Fruit fly (Drosophila melanogaster) whole organism, prepupa: ENCODE data around the gene CG15880.
A peak's percentile ranks its signal among the peaks of the same experiment; 100 is the strongest.

Experiments used
- Blimp-1 ChIP-seq: fragments of 200-800 bp; sonication (Bioruptor generic); optimal IDR thresholded peaks from 3 replicates; lab custom pipeline; 2017; ENCODE audit warnings: missing biosample characterization, missing genetic modification characterization, mild to moderate bottlenecking, moderate library complexity, missing genetic modification reagents
- CG10631 ChIP-seq: fragments of 200-800 bp; sonication (Bioruptor generic); optimal IDR thresholded peaks from 2 replicates; lab custom pipeline; 2016; ENCODE audit warnings: missing biosample characterization, missing genetic modification characterization
- CG10669 ChIP-seq: fragments of 200-800 bp; sonication (Bioruptor generic); optimal IDR thresholded peaks from 3 replicates; lab custom pipeline; 2018; ENCODE audit warnings: missing biosample characterization, mild to moderate bottlenecking, missing genetic modification characterization, moderate library complexity
- CG11762 ChIP-seq: fragments of 200-800 bp; sonication (Bioruptor generic); optimal IDR thresholded peaks from 3 replicates; lab custom pipeline; 2016; ENCODE audit warnings: missing biosample characterization, missing genetic modification characterization; ENCODE audit not compliant: insufficient read depth
- CG11902 ChIP-seq: fragments of 200-800 bp; sonication (Bioruptor generic); optimal IDR thresholded peaks from 3 replicates; lab custom pipeline; 2016; ENCODE audit warnings: missing biosample characterization, missing genetic modification characterization
- CG1621 ChIP-seq: fragments of 200-800 bp; sonication (Bioruptor generic); optimal IDR thresholded peaks from 3 replicates; lab custom pipeline; 2018; ENCODE audit warnings: missing biosample characterization, mild to moderate bottlenecking, missing genetic modification characterization
- CG16779 ChIP-seq: fragments of 200-800 bp; sonication (Bioruptor generic); optimal IDR thresholded peaks from 3 replicates; lab custom pipeline; 2017; ENCODE audit warnings: missing biosample characterization, mild to moderate bottlenecking, missing genetic modification characterization
- CG3032 ChIP-seq: fragments of 200-800 bp; optimal IDR thresholded peaks from 2 replicates; lab custom pipeline; 2019; ENCODE audit warnings: missing biosample characterization, mild to moderate bottlenecking, missing genetic modification characterization, moderate library complexity
- CG31627 ChIP-seq: fragments of 200-800 bp; sonication (Bioruptor generic); optimal IDR thresholded peaks from 3 replicates; lab custom pipeline; 2016; ENCODE audit warnings: missing biosample characterization, missing genetic modification characterization
- CG32006 ChIP-seq: fragments of 200-800 bp; sonication (Bioruptor generic); optimal IDR thresholded peaks from 3 replicates; lab custom pipeline; 2017; ENCODE audit warnings: missing biosample characterization, mild to moderate bottlenecking, missing genetic modification characterization
- CG34406 ChIP-seq: fragments of 200-800 bp; sonication (Bioruptor generic); optimal IDR thresholded peaks from 3 replicates; lab custom pipeline; 2016; ENCODE audit warnings: missing biosample characterization, missing genetic modification characterization
- CG3919 ChIP-seq: fragments of 200-800 bp; sonication (Bioruptor generic); optimal IDR thresholded peaks from 3 replicates; lab custom pipeline; 2016; ENCODE audit warnings: missing biosample characterization, missing genetic modification characterization
- CG6163 ChIP-seq: fragments of 200-800 bp; sonication (Bioruptor generic); IDR thresholded peaks from 3 replicates; pipeline ENCODE4 v1.3.6; 2022; ENCODE audit warnings: missing biosample characterization, missing genetic modification characterization
- CG6276 ChIP-seq: fragments of 200-800 bp; sonication (Bioruptor generic); optimal IDR thresholded peaks from 2 replicates; lab custom pipeline; 2017; ENCODE audit warnings: missing biosample characterization, mild to moderate bottlenecking, missing genetic modification characterization
- CG6792 ChIP-seq: fragments of 200-800 bp; sonication (Bioruptor generic); optimal IDR thresholded peaks from 3 replicates; lab custom pipeline; 2016; ENCODE audit warnings: missing biosample characterization, missing genetic modification characterization
- CG6808 ChIP-seq: fragments of 200-800 bp; sonication (Bioruptor generic); optimal IDR thresholded peaks from 3 replicates; lab custom pipeline; 2017; ENCODE audit warnings: missing biosample characterization, missing genetic modification characterization, mild to moderate bottlenecking, moderate library complexity, missing genetic modification reagents
- CG6854 ChIP-seq: fragments of 200-800 bp; sonication (Bioruptor generic); optimal IDR thresholded peaks from 2 replicates; lab custom pipeline; 2017; ENCODE audit warnings: missing biosample characterization, mild to moderate bottlenecking, missing genetic modification characterization
- CG7368 ChIP-seq: fragments of 200-800 bp; sonication (Bioruptor generic); optimal IDR thresholded peaks from 3 replicates; lab custom pipeline; 2016; ENCODE audit warnings: missing biosample characterization, missing genetic modification characterization
- CG8119 ChIP-seq: fragments of 200-800 bp; sonication (Bioruptor generic); IDR thresholded peaks from 3 replicates; pipeline ENCODE4 v1.3.6; 2022; ENCODE audit warnings: missing biosample characterization, missing genetic modification characterization
- CG8632 ChIP-seq: fragments of 200-800 bp; sonication (Bioruptor generic); optimal IDR thresholded peaks from 3 replicates; lab custom pipeline; 2016; ENCODE audit warnings: missing biosample characterization, missing genetic modification characterization
- CG9139 ChIP-seq: fragments of 200-800 bp; sonication (Bioruptor generic); optimal IDR thresholded peaks from 3 replicates; lab custom pipeline; 2017; ENCODE audit warnings: missing biosample characterization, mild to moderate bottlenecking, missing genetic modification characterization
- Eip75B ChIP-seq: fragments of 200-800 bp; sonication (Bioruptor generic); optimal IDR thresholded peaks from 3 replicates; lab custom pipeline; 2016; ENCODE audit warnings: missing biosample characterization, missing genetic modification characterization
- Eip78C ChIP-seq: fragments of 200-800 bp; sonication (Bioruptor generic); peaks from one replicate; lab custom pipeline; 2016; ENCODE audit warnings: missing biosample characterization, missing genetic modification characterization
- Eip93F ChIP-seq: fragments of 200-800 bp; sonication (Bioruptor generic); optimal IDR thresholded peaks from 2 replicates; lab custom pipeline; 2016; ENCODE audit warnings: missing biosample characterization, mild to moderate bottlenecking, missing genetic modification characterization
- Ets21C ChIP-seq: fragments of 200-800 bp; sonication (Bioruptor generic); optimal IDR thresholded peaks from 3 replicates; lab custom pipeline; 2016; ENCODE audit warnings: missing biosample characterization, missing genetic modification characterization
- Gug ChIP-seq: fragments of 200-800 bp; sonication (Bioruptor generic); IDR thresholded peaks from 2 replicates; pipeline ENCODE4 v1.3.6; 2022; ENCODE audit warnings: missing biosample characterization, missing genetic modification characterization
- Hr38 ChIP-seq: sonication (Bioruptor generic); optimal IDR thresholded peaks from 2 replicates; lab custom pipeline; 2016; ENCODE audit warnings: missing biosample characterization, missing genetic modification characterization
- Hr4 ChIP-seq: fragments of 200-800 bp; sonication (Bioruptor generic); optimal IDR thresholded peaks from 3 replicates; lab custom pipeline; 2016; ENCODE audit warnings: missing biosample characterization, missing genetic modification characterization
- Lpt ChIP-seq: fragments of 200-800 bp; sonication (Bioruptor generic); optimal IDR thresholded peaks from 3 replicates; lab custom pipeline; 2016; ENCODE audit warnings: missing biosample characterization, missing genetic modification characterization
- Smox ChIP-seq: fragments of 200-800 bp; sonication (Bioruptor generic); optimal IDR thresholded peaks from 3 replicates; lab custom pipeline; 2016; ENCODE audit warnings: missing biosample characterization, missing genetic modification characterization
- Sox102F ChIP-seq: fragments of 200-800 bp; sonication (Bioruptor generic); optimal IDR thresholded peaks from 2 replicates; lab custom pipeline; 2016; ENCODE audit warnings: missing biosample characterization, mild to moderate bottlenecking, missing genetic modification characterization
- Sox14 ChIP-seq: fragments of 200-800 bp; sonication (Bioruptor generic); optimal IDR thresholded peaks from 3 replicates; lab custom pipeline; 2016; ENCODE audit warnings: missing biosample characterization, missing genetic modification characterization
- Sox15 ChIP-seq: fragments of 200-800 bp; sonication (Bioruptor generic); optimal IDR thresholded peaks from 3 replicates; lab custom pipeline; 2016; ENCODE audit warnings: missing biosample characterization, missing genetic modification characterization
- acj6 ChIP-seq: fragments of 200-800 bp; sonication (Bioruptor generic); optimal IDR thresholded peaks from 3 replicates; lab custom pipeline; 2016; ENCODE audit warnings: missing biosample characterization, missing genetic modification characterization
- cyc ChIP-seq: fragments of 200-800 bp; sonication (Bioruptor generic); optimal IDR thresholded peaks from 3 replicates; lab custom pipeline; 2016; ENCODE audit warnings: missing biosample characterization, missing genetic modification characterization
- dac ChIP-seq: fragments of 200-800 bp; sonication (Bioruptor generic); optimal IDR thresholded peaks from 2 replicates; lab custom pipeline; 2017; ENCODE audit warnings: missing biosample characterization, mild to moderate bottlenecking, missing genetic modification characterization
- dsx ChIP-seq: fragments of 200-800 bp; optimal IDR thresholded peaks from 3 replicates; lab custom pipeline; 2019; ENCODE audit warnings: missing biosample characterization, mild to moderate bottlenecking, missing genetic modification characterization, moderate library complexity; ENCODE audit not compliant: poor library complexity, severe bottlenecking
- esn ChIP-seq: fragments of 200-800 bp; sonication (Bioruptor generic); optimal IDR thresholded peaks from 2 replicates; lab custom pipeline; 2016; ENCODE audit warnings: missing biosample characterization, mild to moderate bottlenecking, missing genetic modification characterization, moderate library complexity
- fkh ChIP-seq: fragments of 200-800 bp; sonication (Bioruptor generic); optimal IDR thresholded peaks from 3 replicates; lab custom pipeline; 2017; ENCODE audit warnings: missing biosample characterization, mild to moderate bottlenecking, missing genetic modification characterization, moderate library complexity
- lz ChIP-seq: fragments of 200-800 bp; sonication (Bioruptor generic); optimal IDR thresholded peaks from 3 replicates; lab custom pipeline; 2016; ENCODE audit warnings: missing biosample characterization, missing genetic modification characterization
- net ChIP-seq: fragments of 200-800 bp; sonication (Bioruptor generic); optimal IDR thresholded peaks from 3 replicates; lab custom pipeline; 2016; ENCODE audit warnings: missing biosample characterization, missing genetic modification characterization
- pdm3 ChIP-seq: fragments of 200-800 bp; sonication (Bioruptor generic); optimal IDR thresholded peaks from 3 replicates; lab custom pipeline; 2016; ENCODE audit warnings: missing biosample characterization, missing genetic modification characterization
- salr ChIP-seq, 2 experiments: fragments of 200-800 bp; sonication (Bioruptor generic); optimal IDR thresholded peaks; 3 replicates each; lab custom pipeline; 2016 to 2018; ENCODE audit warnings: missing biosample characterization in 2 of 2, missing genetic modification characterization in 2 of 2, mild to moderate bottlenecking in 1 of 2
- spab ChIP-seq: fragments of 200-800 bp; sonication (Bioruptor generic); optimal IDR thresholded peaks from 2 replicates; lab custom pipeline; 2017; ENCODE audit warnings: missing biosample characterization, mild to moderate bottlenecking, missing genetic modification characterization, missing genetic modification reagents
- ss ChIP-seq, 2 experiments: fragments of 200-800 bp; sonication (Bioruptor generic); optimal IDR thresholded peaks; 2 replicates in 1 of 2; 3 replicates in 1 of 2; lab custom pipeline; 2017 to 2018; ENCODE audit warnings: mild to moderate bottlenecking in 2 of 2, missing biosample characterization in 2 of 2, missing genetic modification characterization in 2 of 2, moderate library complexity in 1 of 2
- svp ChIP-seq: fragments of 200-800 bp; sonication (Bioruptor generic); peaks from one replicate; lab custom pipeline; 2016; ENCODE audit warnings: missing biosample characterization, missing genetic modification characterization

CG15880 gene

DNA sequence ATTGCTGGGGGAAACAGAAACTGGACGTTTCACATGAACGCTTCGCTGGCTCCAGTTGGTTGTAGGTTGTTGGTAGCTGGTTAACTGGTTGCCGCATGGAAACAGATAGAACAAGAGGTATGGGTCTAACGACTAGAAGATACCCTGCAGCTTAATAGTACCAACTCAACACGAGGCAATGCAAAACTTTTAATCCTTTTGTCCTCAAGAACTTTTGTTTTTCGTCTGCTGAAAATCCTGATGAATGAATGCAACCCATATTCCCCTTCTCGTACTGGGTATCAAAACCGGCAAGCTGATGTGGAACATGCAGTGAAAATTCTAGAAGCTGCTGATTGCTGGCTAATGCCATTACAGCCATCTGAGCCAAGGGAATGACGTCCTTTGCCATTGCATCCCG lies 20.2 kb upstream of the CG15880 start (continued):
- TF ChIP-seq CG3919 (GFP tag; lab: Kevin White, UChicago): peak; percentile 75
- no peak for TF ChIP-seq spab (GFP tag; lab: Kevin White, UChicago)
- peak; percentile 53 for TF ChIP-seq CG1621 (tag; lab: Kevin White, UChicago)
- TF ChIP-seq Ets21C (GFP tag; lab: Kevin White, UChicago): peak; percentile 28
- TF ChIP-seq Eip75B (GFP tag; lab: Kevin White, UChicago): peak; percentile 88
- TF ChIP-seq Sox14 (GFP tag; lab: Kevin White, UChicago): peak; percentile 88
- no peak for TF ChIP-seq Sox15 (GFP tag; lab: Kevin White, UChicago)
- TF ChIP-seq Blimp-1 (GFP tag; lab: Kevin White, UChicago): no peak
- TF ChIP-seq cyc (GFP tag; lab: Kevin White, UChicago): no peak
- TF ChIP-seq CG10669 (GFP tag; lab: Kevin White, UChicago): no peak
- TF ChIP-seq pdm3 (GFP tag; lab: Kevin White, UChicago): peak; percentile 90
- no peak for TF ChIP-seq Hr4
- peak; percentile 72 for TF ChIP-seq Gug (GFP tag; lab: Robert Waterston, UW)
- TF ChIP-seq CG8632 (GFP tag; lab: Kevin White, UChicago): no peak
- TF ChIP-seq CG10631 (GFP tag; lab: Kevin White, UChicago): peak; percentile 82
- peak; percentile 33 for TF ChIP-seq CG6808
- no peak for TF ChIP-seq CG9139 (GFP tag; lab: Kevin White, UChicago)
- TF ChIP-seq Sox102F: no peak

DNA sequence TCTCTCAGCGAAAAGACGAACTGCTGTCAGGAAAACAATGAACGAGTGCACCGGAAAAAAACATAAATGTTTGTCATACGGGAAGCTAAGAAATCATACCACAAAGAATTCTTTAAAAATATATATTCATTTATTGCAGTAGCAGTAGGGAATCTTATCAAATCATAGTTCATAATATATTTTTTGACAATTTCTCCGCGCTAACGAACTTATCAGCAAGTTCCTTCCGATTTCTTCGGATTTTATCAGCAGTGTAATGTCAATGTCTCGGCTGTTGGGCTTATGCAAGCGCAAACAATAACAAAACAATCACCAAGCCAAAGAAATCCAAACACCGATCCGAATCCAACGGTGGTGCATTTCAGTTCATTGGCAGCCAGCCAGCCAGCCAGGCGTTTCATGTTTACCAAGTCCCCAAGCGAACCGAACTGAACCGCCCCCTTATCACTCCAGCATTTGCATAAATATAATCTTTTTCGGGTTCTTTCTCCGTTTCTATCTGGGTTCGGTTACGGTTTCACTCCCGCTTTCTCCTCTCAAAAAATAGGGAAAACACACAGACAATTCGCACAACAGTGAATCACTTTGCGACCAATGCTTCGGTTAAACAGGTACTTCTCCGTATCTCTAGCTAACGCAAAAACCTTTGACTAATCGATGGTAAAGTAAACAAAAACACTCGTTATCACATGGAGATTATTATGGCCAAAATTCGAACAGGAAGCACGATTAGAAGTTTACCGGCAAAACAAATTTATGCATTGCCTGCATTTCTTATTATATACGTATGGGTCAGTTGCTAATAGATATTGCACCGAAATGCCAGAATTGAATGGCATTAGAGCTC lies 10.0 kb upstream of the CG15880 start:
- TF ChIP-seq CG34406 (GFP tag; lab: Kevin White, UChicago): peak; percentile 21
- TF ChIP-seq CG8632 (GFP tag; lab: Kevin White, UChicago): no peak
- no peak for TF ChIP-seq CG11762
- no peak for TF ChIP-seq CG6808
- no peak for TF ChIP-seq CG1621 (tag; lab: Kevin White, UChicago)
- peak; percentile 81 for TF ChIP-seq svp (GFP tag; lab: Kevin White, UChicago)
- no peak for TF ChIP-seq CG32006 (GFP tag; lab: Kevin White, UChicago)
- TF ChIP-seq lz (GFP tag; lab: Kevin White, UChicago): peak; percentile 14
- peak; percentile 42 for TF ChIP-seq CG6792 (GFP tag; lab: Kevin White, UChicago)
- TF ChIP-seq CG6854 (GFP tag; lab: Kevin White, UChicago): no peak
- no peak for TF ChIP-seq Smox
- TF ChIP-seq Eip78C (GFP tag; lab: Kevin White, UChicago): peak; percentile 73
- no peak for TF ChIP-seq Blimp-1 (GFP tag; lab: Kevin White, UChicago)
- peak; percentile 9 for TF ChIP-seq net (GFP tag; lab: Kevin White, UChicago)
- no peak for TF ChIP-seq CG11902 (GFP tag; lab: Kevin White, UChicago)
- TF ChIP-seq Gug (GFP tag; lab: Robert Waterston, UW): 0 out of 2 replicates have a peak, but pooled peaks have one; percentile 10
- no peak for TF ChIP-seq Sox15 (GFP tag; lab: Kevin White, UChicago)
- TF ChIP-seq dac (GFP tag; lab: Kevin White, UChicago): peak; percentile 32
- no peak for TF ChIP-seq Eip93F (GFP tag; lab: Kevin White, UChicago)
- TF ChIP-seq fkh (GFP tag; lab: Kevin White, UChicago): peak; percentile 74
- no peak for TF ChIP-seq salr (GFP tag; optimal IDR thresholded peaks at IDR 0.05; lab: Kevin White, UChicago)
- TF ChIP-seq Lpt: peak; percentile 8
- no peak for TF ChIP-seq Hr38 (GFP tag; lab: Kevin White, UChicago)
- TF ChIP-seq Sox14 (GFP tag; lab: Kevin White, UChicago): peak; percentile 55
- peak; percentile 49 for TF ChIP-seq CG31627 (GFP tag; lab: Kevin White, UChicago)
- no peak for TF ChIP-seq CG6163 (GFP tag; lab: Robert Waterston, UW)
- TF ChIP-seq CG8119: peak; percentile 56; the same call in 2 of the 3 replicates
- TF ChIP-seq CG16779 (tag; lab: Kevin White, UChicago): no peak
- TF ChIP-seq CG6276: no peak
- TF ChIP-seq cyc (GFP tag; lab: Kevin White, UChicago): no peak
- TF ChIP-seq dsx (GFP tag; lab: Kevin White, UChicago): no peak
- no peak for TF ChIP-seq CG10669 (GFP tag; lab: Kevin White, UChicago)
- TF ChIP-seq CG7368: no peak
- peak; percentile 75 for TF ChIP-seq esn
- no peak for TF ChIP-seq Sox102F
- TF ChIP-seq ss (GFP tag; optimal IDR thresholded peaks at IDR 0.05; lab: Kevin White, UChicago): no peak
- no peak for TF ChIP-seq acj6 (GFP tag; lab: Kevin White, UChicago)
- no peak for TF ChIP-seq CG3032
